Worm (Caenorhabditis elegans) whole organism, late embryonic: Measurements from ENCODE around the gene bmy-1.

Experiments used
- F13H6.1 ChIP-seq: sonication (generic microtip); optimal IDR thresholded peaks from 2 replicates; lab custom pipeline; 2016; ENCODE audit warnings: missing genetic modification characterization, missing compliant biosample characterization
- ama-1 ChIP-seq: fragments of 150-350 bp; optimal IDR thresholded peaks from 2 replicates; lab custom pipeline; 2014
- ceh-14 ChIP-seq: sonication (generic microtip); optimal IDR thresholded peaks from 2 replicates; lab custom pipeline; 2016; ENCODE audit warnings: missing genotype, missing genetic modification characterization, missing compliant biosample characterization
- ceh-30 ChIP-seq: fragments of 150-350 bp; optimal IDR thresholded peaks from 2 replicates; lab custom pipeline; 2014; ENCODE audit warnings: missing biosample characterization, missing genetic modification characterization
- dmd-4 ChIP-seq: sonication (generic microtip); optimal IDR thresholded peaks from 2 replicates; lab custom pipeline; 2016; ENCODE audit warnings: borderline replicate concordance, missing genetic modification characterization, missing compliant biosample characterization
- elt-4 ChIP-seq: sonication (generic microtip); optimal IDR thresholded peaks from 2 replicates; lab custom pipeline; 2016; ENCODE audit warnings: missing genetic modification characterization, missing compliant biosample characterization
- fkh-10 ChIP-seq: fragments of 150-350 bp; optimal IDR thresholded peaks from 2 replicates; lab custom pipeline; 2014; ENCODE audit warnings: missing biosample characterization, missing genetic modification reagents, missing genetic modification characterization
- hlh-6 ChIP-seq: sonication (generic microtip); optimal IDR thresholded peaks from 2 replicates; lab custom pipeline; 2016; ENCODE audit warnings: missing genotype, missing genetic modification characterization, missing compliant biosample characterization
- lim-6 ChIP-seq: sonication (generic microtip); optimal IDR thresholded peaks from 2 replicates; lab custom pipeline; 2016; ENCODE audit warnings: missing genetic modification characterization, missing compliant biosample characterization
- lin-11 ChIP-seq: fragments of 200-800 bp; sonication (Bioruptor generic); optimal IDR thresholded peaks from 2 replicates; lab custom pipeline; 2018; ENCODE audit warnings: mild to moderate bottlenecking, missing genetic modification characterization, missing compliant biosample characterization
- mec-3 ChIP-seq: sonication (generic microtip); optimal IDR thresholded peaks from 2 replicates; lab custom pipeline; 2016; ENCODE audit warnings: borderline replicate concordance, missing genetic modification characterization, missing compliant biosample characterization
- npax-4 ChIP-seq: sonication (generic microtip); optimal IDR thresholded peaks from 2 replicates; lab custom pipeline; 2016; ENCODE audit warnings: missing genetic modification characterization, missing compliant biosample characterization
- rnt-1 ChIP-seq: sonication (generic microtip); optimal IDR thresholded peaks from 2 replicates; lab custom pipeline; 2016; ENCODE audit warnings: missing genetic modification characterization, missing compliant biosample characterization
- unc-55 ChIP-seq: sonication (generic microtip); optimal IDR thresholded peaks from 2 replicates; lab custom pipeline; 2017; ENCODE audit warnings: missing biosample characterization, missing genetic modification reagents, missing genetic modification characterization

ce11 chrII:5308961-5309360 lies 49.5 kb upstream of the bmy-1 start:
- TF ChIP-seq lin-11 (no peak), ama-1 (lab: Kevin White, UChicago) (no peak), hlh-6 (tag; lab: Kevin White, UChicago) (no peak), ceh-30 (no peak), unc-55 (no peak), F13H6.1 (no peak), mec-3 (tag; lab: Kevin White, UChicago) (no peak), fkh-10 (GFP tag; lab: Kevin White, UChicago) (no peak), lim-6 (no peak), dmd-4 (tag; lab: Kevin White, UChicago) (no peak), rnt-1 (tag; lab: Kevin White, UChicago) (no peak), npax-4 (tag; lab: Kevin White, UChicago) (no peak), ceh-14 (tag; lab: Kevin White, UChicago) (no peak), elt-4 (no peak)
